Worm (Caenorhabditis elegans): Measurements from ENCODE around the gene C16E9.2.

C16E9.2 gene

DNA sequence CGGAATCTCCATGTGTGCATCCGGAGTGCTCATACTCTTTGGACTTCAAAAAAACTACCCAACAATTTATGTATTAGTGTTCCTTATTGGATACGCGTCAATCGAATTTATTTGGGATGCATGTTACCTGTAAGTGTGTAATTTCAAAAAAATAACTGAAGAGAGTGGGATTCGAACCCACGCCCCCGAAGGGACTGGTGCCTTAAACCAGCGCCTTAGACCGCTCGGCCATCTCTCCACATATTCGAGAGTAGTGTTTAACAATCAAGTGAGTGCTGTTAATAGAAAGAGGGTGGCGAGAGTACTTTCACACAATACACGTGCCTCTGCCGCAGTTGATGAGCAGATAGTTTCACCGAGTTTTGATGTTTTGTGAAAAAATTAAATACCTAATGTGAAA, 32.6 kb upstream of the C16E9.2 start (continued):
- TF ChIP-seq egl-18 (GFP tag; IDR thresholded peaks at IDR 0.05) (no peak), ceh-79 (tag; optimal IDR thresholded peaks at IDR 0.05) (peak; percentile 57), F39B2.1 (GFP tag; IDR thresholded peaks at IDR 0.05) (no peak), K12H6.12 (tag; optimal IDR thresholded peaks at IDR 0.05) (peak; percentile 43), egrh-3 (GFP tag; IDR thresholded peaks at IDR 0.05) (peak; percentile 32), rec-8 (tag; optimal IDR thresholded peaks at IDR 0.05) (peak; percentile 58 to 78), madf-10 (tag; optimal IDR thresholded peaks at IDR 0.05) (peak; percentile 49), attf-6 (GFP tag; IDR thresholded peaks at IDR 0.05) (0 out of 2 replicates have a peak, but pooled peaks have one; percentile 56), T07F8.4 (tag; optimal IDR thresholded peaks at IDR 0.05) (peak; percentile 47), ztf-6 (GFP tag; IDR thresholded peaks at IDR 0.05) (peak; percentile 35; the same call in 1 of the 2 replicates), dpff-1 (tag; optimal IDR thresholded peaks at IDR 0.05) (no peak), let-526 (GFP tag; IDR thresholded peaks at IDR 0.05) (no peak), chd-7 (tag; optimal IDR thresholded peaks at IDR 0.05) (peak; percentile 73), let-607 (tag; optimal IDR thresholded peaks at IDR 0.05) (peak; percentile 44), bed-2 (GFP tag; IDR thresholded peaks at IDR 0.05) (no peak), nhr-90 (tag; optimal IDR thresholded peaks at IDR 0.05) (peak; percentile 82), madf-6 (GFP tag; IDR thresholded peaks at IDR 0.05) (no peak), lir-1 (GFP tag; conservative IDR thresholded peaks at IDR 0.05) (no peak), hrde-1 (tag; optimal IDR thresholded peaks at IDR 0.05; ENCODE audit: borderline replicate concordance) (peak; percentile 71), tbx-9 (tag; optimal IDR thresholded peaks at IDR 0.05; ENCODE audit: borderline replicate concordance) (no peak), efl-1 (GFP tag; optimal IDR thresholded peaks at IDR 0.05) (no peak), ceh-58 (GFP tag; IDR thresholded peaks at IDR 0.05) (no peak), unc-62 (GFP tag; optimal IDR thresholded peaks at IDR 0.05) (no peak), nhr-80 (tag; optimal IDR thresholded peaks at IDR 0.05) (peak; percentile 36), B0019.2 (GFP tag; conservative IDR thresholded peaks at IDR 0.05) (0 out of 2 replicates have a peak, but pooled peaks have one; percentile 7), cebp-1 (GFP tag; IDR thresholded peaks at IDR 0.05) (no peak), cebp-1 (tag; optimal IDR thresholded peaks at IDR 0.05) (no peak), ceh-40 (GFP tag; IDR thresholded peaks at IDR 0.05) (peak; percentile 85; the same call in 1 of the 2 replicates), lin-35 (GFP tag; optimal IDR thresholded peaks at IDR 0.05) (no peak), F57C9.4 (tag; optimal IDR thresholded peaks at IDR 0.05) (no peak), ztf-22 (GFP tag; optimal IDR thresholded peaks at IDR 0.05) (no peak), dox-1 (GFP tag; IDR thresholded peaks at IDR 0.05) (peak; percentile 88), zim-3 (tag; optimal IDR thresholded peaks at IDR 0.05) (peak; percentile 86)

DNA sequence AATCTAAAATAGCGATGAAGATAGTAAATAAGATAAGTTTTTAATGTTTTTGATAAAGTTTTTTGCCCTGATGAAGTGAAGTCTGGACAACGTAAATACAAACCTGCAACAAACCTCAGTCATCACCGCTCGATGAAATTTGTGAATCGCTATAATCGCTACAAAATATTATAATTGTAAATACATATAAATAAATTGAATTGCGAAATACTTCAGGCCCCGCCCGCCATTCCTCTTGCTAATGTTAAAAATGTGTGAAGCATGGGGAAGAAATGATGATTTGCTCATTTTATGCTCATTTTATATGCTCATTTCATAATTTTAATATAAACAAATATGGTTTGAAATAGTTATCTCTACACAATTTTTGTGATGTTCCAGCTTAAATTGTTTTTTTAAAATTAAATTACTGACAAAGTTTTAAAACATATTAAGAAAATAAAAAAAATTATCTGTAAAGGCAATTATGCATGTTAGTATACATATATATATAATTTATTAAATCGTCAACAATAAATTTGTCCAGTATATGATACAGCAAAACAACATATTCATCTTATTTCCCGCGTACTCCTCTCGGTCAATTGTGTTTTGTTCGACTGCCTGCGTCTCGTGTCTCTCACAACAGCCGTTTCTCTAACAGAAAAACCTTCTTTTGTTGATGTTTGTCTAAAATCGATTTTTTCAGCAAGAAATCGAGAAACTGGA, 31.3 kb upstream of the C16E9.2 start, which contains the start of gene sid-5:
Gene sid-5, plus strand, starts transcription at position 658 of the 708 bp plus-strand sequence.
- TF ChIP-seq K11D2.4 (GFP tag; IDR thresholded peaks at IDR 0.05), result no peak
- peak; percentile 61; the same call in 1 of the 2 replicates for TF ChIP-seq cebp-1 (GFP tag; IDR thresholded peaks at IDR 0.05)
- TF ChIP-seq cebp-1 (tag; optimal IDR thresholded peaks at IDR 0.05), result peak; percentile 90

DNA sequence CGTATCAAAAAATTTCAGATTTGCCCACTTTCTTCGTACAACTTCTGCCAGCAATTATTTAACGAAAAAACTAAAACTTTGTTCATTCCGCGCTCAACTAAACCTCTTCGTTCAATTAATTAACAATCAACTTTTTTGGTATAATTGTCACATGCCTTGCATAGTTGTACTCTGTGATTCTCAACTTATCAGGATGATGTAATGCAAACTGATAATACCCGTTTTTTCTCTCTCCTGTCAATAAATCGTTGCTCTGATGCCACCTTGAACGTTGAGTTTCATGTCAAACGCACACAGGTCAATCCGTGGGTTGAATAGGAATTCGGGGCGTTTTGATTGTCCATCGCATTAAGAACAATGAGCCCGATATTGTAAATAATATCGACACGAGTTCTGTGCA, 29.9 kb upstream of the C16E9.2 start:
- TF ChIP-seq lir-1 (GFP tag; conservative IDR thresholded peaks at IDR 0.05), result 0 out of 2 replicates have a peak, but pooled peaks have one; percentile 14
- TF ChIP-seq ceh-91 (GFP tag; IDR thresholded peaks at IDR 0.05), result no peak
- TF ChIP-seq pha-4 (tag; optimal IDR thresholded peaks at IDR 0.05), result peak; percentile 22
- TF ChIP-seq F23B12.7 (tag; optimal IDR thresholded peaks at IDR 0.05; ENCODE audit: insufficient read depth), result no peak
- TF ChIP-seq ztf-22 (GFP tag; optimal IDR thresholded peaks at IDR 0.05), result peak; percentile 37
- TF ChIP-seq mxl-1 (tag; optimal IDR thresholded peaks at IDR 0.05), result no peak
- TF ChIP-seq akir-1 (GFP tag; optimal IDR thresholded peaks at IDR 0.05), result no peak
- TF ChIP-seq snpc-1.1 (tag; optimal IDR thresholded peaks at IDR 0.05; ENCODE audit: insufficient read depth), result no peak
- TF ChIP-seq C06A6.2 (GFP tag; conservative IDR thresholded peaks at IDR 0.05), result no peak
- no peak for TF ChIP-seq ztf-18 (tag; optimal IDR thresholded peaks at IDR 0.05)
- TF ChIP-seq nhr-80 (tag; optimal IDR thresholded peaks at IDR 0.05), result peak; percentile 83
- no peak for TF ChIP-seq ztf-28 (GFP tag; IDR thresholded peaks at IDR 0.05)
- TF ChIP-seq mel-28 (tag; optimal IDR thresholded peaks at IDR 0.05; ENCODE audit: borderline replicate concordance), result no peak
- TF ChIP-seq ztf-25 (GFP tag; IDR thresholded peaks at IDR 0.05), result no peak
